Fruit fly (Drosophila melanogaster) whole organism, prepupa: ENCODE measurements around the gene NTPase.

Experiments used
- Blimp-1 ChIP-seq: fragments of 200-800 bp; sonication (Bioruptor generic); optimal IDR thresholded peaks from 3 replicates; lab custom pipeline; 2017; ENCODE audit warnings: missing biosample characterization, missing genetic modification characterization, mild to moderate bottlenecking, moderate library complexity, missing genetic modification reagents
- CG10631 ChIP-seq: fragments of 200-800 bp; sonication (Bioruptor generic); optimal IDR thresholded peaks from 2 replicates; lab custom pipeline; 2016; ENCODE audit warnings: missing biosample characterization, missing genetic modification characterization
- CG10669 ChIP-seq: fragments of 200-800 bp; sonication (Bioruptor generic); optimal IDR thresholded peaks from 3 replicates; lab custom pipeline; 2018; ENCODE audit warnings: missing biosample characterization, mild to moderate bottlenecking, missing genetic modification characterization, moderate library complexity
- CG11294 ChIP-seq: fragments of 200-800 bp; sonication (Bioruptor generic); IDR thresholded peaks from 2 replicates; pipeline ENCODE4 v1.3.6; 2022; ENCODE audit warnings: missing biosample characterization, missing genetic modification characterization
- CG11762 ChIP-seq: fragments of 200-800 bp; sonication (Bioruptor generic); optimal IDR thresholded peaks from 3 replicates; lab custom pipeline; 2016; ENCODE audit warnings: missing biosample characterization, missing genetic modification characterization; ENCODE audit not compliant: insufficient read depth
- CG11902 ChIP-seq: fragments of 200-800 bp; sonication (Bioruptor generic); optimal IDR thresholded peaks from 3 replicates; lab custom pipeline; 2016; ENCODE audit warnings: missing biosample characterization, missing genetic modification characterization
- CG15336 ChIP-seq: fragments of 200-800 bp; sonication (Bioruptor generic); IDR thresholded peaks from 2 replicates; pipeline ENCODE4 v1.3.6; 2022; ENCODE audit warnings: missing biosample characterization, missing genetic modification characterization
- CG16779 ChIP-seq: fragments of 200-800 bp; sonication (Bioruptor generic); optimal IDR thresholded peaks from 3 replicates; lab custom pipeline; 2017; ENCODE audit warnings: missing biosample characterization, mild to moderate bottlenecking, missing genetic modification characterization
- CG34406 ChIP-seq: fragments of 200-800 bp; sonication (Bioruptor generic); optimal IDR thresholded peaks from 3 replicates; lab custom pipeline; 2016; ENCODE audit warnings: missing biosample characterization, missing genetic modification characterization
- CG3919 ChIP-seq: fragments of 200-800 bp; sonication (Bioruptor generic); optimal IDR thresholded peaks from 3 replicates; lab custom pipeline; 2016; ENCODE audit warnings: missing biosample characterization, missing genetic modification characterization
- CG4318 ChIP-seq: fragments of 200-800 bp; sonication (Bioruptor generic); optimal IDR thresholded peaks from 3 replicates; lab custom pipeline; 2017; ENCODE audit warnings: missing biosample characterization, mild to moderate bottlenecking, missing genetic modification characterization
- CG6163 ChIP-seq: fragments of 200-800 bp; sonication (Bioruptor generic); IDR thresholded peaks from 3 replicates; pipeline ENCODE4 v1.3.6; 2022; ENCODE audit warnings: missing biosample characterization, missing genetic modification characterization
- CG6276 ChIP-seq: fragments of 200-800 bp; sonication (Bioruptor generic); optimal IDR thresholded peaks from 2 replicates; lab custom pipeline; 2017; ENCODE audit warnings: missing biosample characterization, mild to moderate bottlenecking, missing genetic modification characterization
- CG6792 ChIP-seq: fragments of 200-800 bp; sonication (Bioruptor generic); optimal IDR thresholded peaks from 3 replicates; lab custom pipeline; 2016; ENCODE audit warnings: missing biosample characterization, missing genetic modification characterization
- CG6808 ChIP-seq: fragments of 200-800 bp; sonication (Bioruptor generic); optimal IDR thresholded peaks from 3 replicates; lab custom pipeline; 2017; ENCODE audit warnings: missing biosample characterization, missing genetic modification characterization, mild to moderate bottlenecking, moderate library complexity, missing genetic modification reagents
- CG7368 ChIP-seq: fragments of 200-800 bp; sonication (Bioruptor generic); optimal IDR thresholded peaks from 3 replicates; lab custom pipeline; 2016; ENCODE audit warnings: missing biosample characterization, missing genetic modification characterization
- CG8119 ChIP-seq: fragments of 200-800 bp; sonication (Bioruptor generic); IDR thresholded peaks from 3 replicates; pipeline ENCODE4 v1.3.6; 2022; ENCODE audit warnings: missing biosample characterization, missing genetic modification characterization
- CG8319 ChIP-seq: fragments of 200-800 bp; sonication (Bioruptor generic); optimal IDR thresholded peaks from 3 replicates; lab custom pipeline; 2016; ENCODE audit warnings: missing biosample characterization, missing genetic modification characterization
- CG8632 ChIP-seq: fragments of 200-800 bp; sonication (Bioruptor generic); optimal IDR thresholded peaks from 3 replicates; lab custom pipeline; 2016; ENCODE audit warnings: missing biosample characterization, missing genetic modification characterization
- CG9139 ChIP-seq: fragments of 200-800 bp; sonication (Bioruptor generic); optimal IDR thresholded peaks from 3 replicates; lab custom pipeline; 2017; ENCODE audit warnings: missing biosample characterization, mild to moderate bottlenecking, missing genetic modification characterization
- Eip75B ChIP-seq: fragments of 200-800 bp; sonication (Bioruptor generic); optimal IDR thresholded peaks from 3 replicates; lab custom pipeline; 2016; ENCODE audit warnings: missing biosample characterization, missing genetic modification characterization
- Eip93F ChIP-seq: fragments of 200-800 bp; sonication (Bioruptor generic); optimal IDR thresholded peaks from 2 replicates; lab custom pipeline; 2016; ENCODE audit warnings: missing biosample characterization, mild to moderate bottlenecking, missing genetic modification characterization
- Ets96B ChIP-seq: fragments of 200-800 bp; optimal IDR thresholded peaks from 2 replicates; lab custom pipeline; 2019; ENCODE audit warnings: missing biosample characterization, mild to moderate bottlenecking, missing genetic modification characterization, moderate library complexity
- Gug ChIP-seq: fragments of 200-800 bp; sonication (Bioruptor generic); IDR thresholded peaks from 2 replicates; pipeline ENCODE4 v1.3.6; 2022; ENCODE audit warnings: missing biosample characterization, missing genetic modification characterization
- Hr39 ChIP-seq: fragments of 200-800 bp; sonication (Bioruptor generic); optimal IDR thresholded peaks from 2 replicates; lab custom pipeline; 2016; ENCODE audit warnings: missing biosample characterization, missing genetic modification characterization
- Hr4 ChIP-seq: fragments of 200-800 bp; sonication (Bioruptor generic); optimal IDR thresholded peaks from 3 replicates; lab custom pipeline; 2016; ENCODE audit warnings: missing biosample characterization, missing genetic modification characterization
- Lpt ChIP-seq: fragments of 200-800 bp; sonication (Bioruptor generic); optimal IDR thresholded peaks from 3 replicates; lab custom pipeline; 2016; ENCODE audit warnings: missing biosample characterization, missing genetic modification characterization
- Met ChIP-seq: fragments of 200-800 bp; sonication (Bioruptor generic); optimal IDR thresholded peaks from 3 replicates; lab custom pipeline; 2016; ENCODE audit warnings: missing biosample characterization, missing genetic modification characterization
- Smox ChIP-seq: fragments of 200-800 bp; sonication (Bioruptor generic); optimal IDR thresholded peaks from 3 replicates; lab custom pipeline; 2016; ENCODE audit warnings: missing biosample characterization, missing genetic modification characterization
- Sox102F ChIP-seq: fragments of 200-800 bp; sonication (Bioruptor generic); optimal IDR thresholded peaks from 2 replicates; lab custom pipeline; 2016; ENCODE audit warnings: missing biosample characterization, mild to moderate bottlenecking, missing genetic modification characterization
- Sox14 ChIP-seq: fragments of 200-800 bp; sonication (Bioruptor generic); optimal IDR thresholded peaks from 3 replicates; lab custom pipeline; 2016; ENCODE audit warnings: missing biosample characterization, missing genetic modification characterization
- Sox15 ChIP-seq: fragments of 200-800 bp; sonication (Bioruptor generic); optimal IDR thresholded peaks from 3 replicates; lab custom pipeline; 2016; ENCODE audit warnings: missing biosample characterization, missing genetic modification characterization
- achi ChIP-seq: fragments of 200-800 bp; sonication (Bioruptor generic); optimal IDR thresholded peaks from 3 replicates; lab custom pipeline; 2016; ENCODE audit warnings: missing biosample characterization, missing genetic modification characterization
- acj6 ChIP-seq: fragments of 200-800 bp; sonication (Bioruptor generic); optimal IDR thresholded peaks from 3 replicates; lab custom pipeline; 2016; ENCODE audit warnings: missing biosample characterization, missing genetic modification characterization
- cyc ChIP-seq: fragments of 200-800 bp; sonication (Bioruptor generic); optimal IDR thresholded peaks from 3 replicates; lab custom pipeline; 2016; ENCODE audit warnings: missing biosample characterization, missing genetic modification characterization
- dac ChIP-seq: fragments of 200-800 bp; sonication (Bioruptor generic); optimal IDR thresholded peaks from 2 replicates; lab custom pipeline; 2017; ENCODE audit warnings: missing biosample characterization, mild to moderate bottlenecking, missing genetic modification characterization
- dsx ChIP-seq: fragments of 200-800 bp; optimal IDR thresholded peaks from 3 replicates; lab custom pipeline; 2019; ENCODE audit warnings: missing biosample characterization, mild to moderate bottlenecking, missing genetic modification characterization, moderate library complexity; ENCODE audit not compliant: poor library complexity, severe bottlenecking
- eg ChIP-seq: fragments of 200-800 bp; sonication (Bioruptor generic); IDR thresholded peaks from 3 replicates; pipeline ENCODE4 v1.3.6; 2022; ENCODE audit warnings: missing biosample characterization, missing genetic modification characterization
- esn ChIP-seq: fragments of 200-800 bp; sonication (Bioruptor generic); optimal IDR thresholded peaks from 2 replicates; lab custom pipeline; 2016; ENCODE audit warnings: missing biosample characterization, mild to moderate bottlenecking, missing genetic modification characterization, moderate library complexity
- fd59A ChIP-seq: fragments of 200-800 bp; sonication (Bioruptor generic); optimal IDR thresholded peaks from 2 replicates; lab custom pipeline; 2017; ENCODE audit warnings: missing biosample characterization, mild to moderate bottlenecking, missing genetic modification characterization, missing genetic modification reagents
- fd85E ChIP-seq: fragments of 200-800 bp; sonication (Bioruptor generic); optimal IDR thresholded peaks from 3 replicates; lab custom pipeline; 2016; ENCODE audit warnings: missing biosample characterization, missing genetic modification characterization
- fkh ChIP-seq: fragments of 200-800 bp; sonication (Bioruptor generic); optimal IDR thresholded peaks from 3 replicates; lab custom pipeline; 2017; ENCODE audit warnings: missing biosample characterization, mild to moderate bottlenecking, missing genetic modification characterization, moderate library complexity
- lz ChIP-seq: fragments of 200-800 bp; sonication (Bioruptor generic); optimal IDR thresholded peaks from 3 replicates; lab custom pipeline; 2016; ENCODE audit warnings: missing biosample characterization, missing genetic modification characterization
- net ChIP-seq: fragments of 200-800 bp; sonication (Bioruptor generic); optimal IDR thresholded peaks from 3 replicates; lab custom pipeline; 2016; ENCODE audit warnings: missing biosample characterization, missing genetic modification characterization
- salr ChIP-seq, 2 experiments: fragments of 200-800 bp; sonication (Bioruptor generic); optimal IDR thresholded peaks; 3 replicates each; lab custom pipeline; 2016 to 2018; ENCODE audit warnings: missing biosample characterization in 2 of 2, missing genetic modification characterization in 2 of 2, mild to moderate bottlenecking in 1 of 2
- spab ChIP-seq: fragments of 200-800 bp; sonication (Bioruptor generic); optimal IDR thresholded peaks from 2 replicates; lab custom pipeline; 2017; ENCODE audit warnings: missing biosample characterization, mild to moderate bottlenecking, missing genetic modification characterization, missing genetic modification reagents
- topi ChIP-seq: fragments of 200-800 bp; sonication (Bioruptor generic); optimal IDR thresholded peaks from 3 replicates; lab custom pipeline; 2016; ENCODE audit warnings: missing biosample characterization, missing genetic modification characterization

NTPase gene

DNA sequence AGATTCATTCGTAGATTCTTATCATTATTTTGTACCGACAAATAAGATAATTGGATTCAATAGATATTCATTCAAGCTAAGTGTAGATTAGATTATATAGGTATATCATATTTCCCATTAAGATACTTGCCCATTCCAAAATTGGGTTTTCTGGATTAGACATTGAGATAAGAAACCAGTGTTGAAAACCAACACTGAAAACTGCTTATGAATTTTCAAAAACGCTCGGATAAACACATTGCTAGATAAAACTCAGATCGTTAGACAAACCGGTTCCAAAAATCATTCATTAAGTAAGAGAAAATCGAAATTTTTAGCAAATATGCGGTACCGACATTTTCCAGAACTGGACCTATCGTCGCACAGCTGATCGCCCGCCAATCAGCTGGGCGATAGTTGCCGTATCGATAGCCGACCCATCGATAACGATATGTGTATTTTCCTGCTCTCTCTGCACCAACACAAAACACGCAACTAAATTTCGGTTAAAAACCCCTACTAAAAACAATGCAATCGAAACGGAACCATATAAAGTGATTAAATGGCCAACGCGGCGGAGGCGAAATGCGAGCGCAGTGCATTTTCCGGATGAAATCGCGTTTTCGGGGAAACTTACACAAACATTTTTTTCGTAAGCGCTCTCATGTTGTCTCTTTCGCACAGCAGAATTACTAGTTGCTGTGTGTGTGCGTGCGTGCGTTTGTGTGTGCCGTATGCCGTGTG, at the start of gene NTPase, which contains the start of gene lilli (continued):
- TF ChIP-seq CG4318 (GFP tag; lab: Kevin White, UChicago) (no peak), acj6 (GFP tag; lab: Kevin White, UChicago) (peak; percentile 62)

- TF ChIP-seq CG4318 (GFP tag; lab: Kevin White, UChicago) (peak; percentile 20), eg (GFP tag; lab: Robert Waterston, UW) (no peak), CG15336 (no peak), CG9139 (peak; percentile 52), CG10631 (GFP tag; lab: Kevin White, UChicago) (peak; percentile 68), Lpt (GFP tag; lab: Kevin White, UChicago) (no peak), Eip93F (GFP tag; lab: Kevin White, UChicago) (no peak), Hr39 (GFP tag; lab: Kevin White, UChicago) (peak; percentile 52), Sox14 (GFP tag; lab: Kevin White, UChicago) (peak; percentile 80), dsx (peak; percentile 87), CG16779 (peak; percentile 71), dac (no peak), CG11762 (peak; percentile 29), Blimp-1 (GFP tag; lab: Kevin White, UChicago) (peak; percentile 10), Met (GFP tag; lab: Kevin White, UChicago) (peak; percentile 72), CG8632 (GFP tag; lab: Kevin White, UChicago) (peak; percentile 49), esn (peak; percentile 70), Sox102F (peak; percentile 56), CG10669 (peak; percentile 82), CG6276 (GFP tag; lab: Kevin White, UChicago) (peak; percentile 28), CG8119 (peak; percentile 43; the same call in 1 of the 3 replicates), Eip75B (peak; percentile 80), Sox15 (no peak), Ets96B (tag; lab: Kevin White, UChicago) (peak; percentile 83), CG34406 (GFP tag; lab: Kevin White, UChicago) (peak; percentile 72), CG3919 (GFP tag; lab: Kevin White, UChicago) (peak; percentile 47), fd85E (GFP tag; lab: Kevin White, UChicago) (no peak), spab (GFP tag; lab: Kevin White, UChicago) (peak; percentile 75), CG8319 (GFP tag; lab: Kevin White, UChicago) (peak; percentile 5), CG6792 (peak; percentile 50), acj6 (GFP tag; lab: Kevin White, UChicago) (peak; percentile 53), salr (GFP tag; optimal IDR thresholded peaks at IDR 0.05; lab: Kevin White, UChicago) (peak; percentile 27 to 64), lz (peak; percentile 69), achi (GFP tag; lab: Kevin White, UChicago) (peak; percentile 66), fd59A (GFP tag; lab: Kevin White, UChicago) (peak; percentile 73), CG6163 (peak; percentile 59; the same call in 1 of the 3 replicates), Gug (GFP tag; lab: Robert Waterston, UW) (no peak), net (GFP tag; lab: Kevin White, UChicago) (no peak), CG7368 (peak; percentile 24), CG6808 (peak; percentile 79), cyc (GFP tag; lab: Kevin White, UChicago) (peak; percentile 31), CG11294 (GFP tag; lab: Robert Waterston, UW) (0 out of 2 replicates have a peak, but pooled peaks have one; percentile 8), CG11902 (GFP tag; lab: Kevin White, UChicago) (peak; percentile 21), Smox (peak; percentile 3), topi (GFP tag; lab: Kevin White, UChicago) (peak; percentile 74), fkh (GFP tag; lab: Kevin White, UChicago) (peak; percentile 32), Hr4 (GFP tag; lab: Kevin White, UChicago) (no peak)
Measured at dm6 chr2L:2931555-2932131, 46.0 kb upstream of the NTPase start.
